Worm (Caenorhabditis elegans) whole organism, L1 larva: ENCODE data around the gene ZK1055.6.

Experiments used
- C16A3.4 ChIP-seq: fragments of 150-350 bp; optimal IDR thresholded peaks from 2 replicates; lab custom pipeline; 2014; ENCODE audit warnings: missing biosample characterization, missing genetic modification characterization
- C34B4.2 ChIP-seq: sonication (generic microtip); optimal IDR thresholded peaks from 2 replicates; lab custom pipeline; 2017; ENCODE audit warnings: mild to moderate bottlenecking, missing genetic modification characterization, missing compliant biosample characterization
- F16B12.6 ChIP-seq: fragments of 150-350 bp; optimal IDR thresholded peaks from 2 replicates; lab custom pipeline; 2014; ENCODE audit warnings: missing biosample characterization, missing genetic modification characterization
- Y116A8C.19 ChIP-seq: sonication (generic microtip); optimal IDR thresholded peaks from 2 replicates; lab custom pipeline; 2016; ENCODE audit warnings: missing compliant biosample characterization, missing genetic modification characterization, borderline replicate concordance
- ceh-82 ChIP-seq, 3 experiments: fragments of 150-350 bp in 1 of 3; sonication (generic microtip) in 2 of 3; optimal IDR thresholded peaks; 2 replicates each; lab custom pipeline; 2014 to 2017; ENCODE audit warnings: missing biosample characterization in 3 of 3, missing genetic modification characterization in 3 of 3
- ceh-88 ChIP-seq: fragments of 200-800 bp; sonication (Bioruptor generic); IDR thresholded peaks from 2 replicates; pipeline ENCODE4 v1.3.6; 2022; ENCODE audit warnings: missing genetic modification characterization, missing compliant biosample characterization
- ceh-90 ChIP-seq: sonication (generic microtip); optimal IDR thresholded peaks from 2 replicates; lab custom pipeline; 2016; ENCODE audit warnings: missing genetic modification characterization, missing compliant biosample characterization
- ces-1 ChIP-seq: fragments of 150-350 bp; optimal IDR thresholded peaks from 2 replicates; lab custom pipeline; 2014; ENCODE audit warnings: missing biosample characterization, missing genetic modification reagents, missing genetic modification characterization
- efl-1 ChIP-seq, 4 experiments: fragments of 150-350 bp; optimal IDR thresholded peaks in 3 of 4; peaks in 1 of 4; 1 replicate in 1 of 4; 2 replicates in 3 of 4; lab custom pipeline; 2014; ENCODE audit warnings: missing biosample characterization in 2 of 4, missing genetic modification characterization in 2 of 4, missing genetic modification reagents in 2 of 4
- egl-13 ChIP-seq: sonication (generic microtip); optimal IDR thresholded peaks from 2 replicates; lab custom pipeline; 2016; ENCODE audit warnings: missing genotype, missing genetic modification reagents, missing genetic modification characterization, missing compliant biosample characterization
- elt-2 ChIP-seq: sonication (generic microtip); optimal IDR thresholded peaks from 2 replicates; lab custom pipeline; 2016; ENCODE audit warnings: missing genetic modification characterization, mild to moderate bottlenecking, inconsistent platforms, missing compliant biosample characterization, missing genetic modification reagents
- elt-3 ChIP-seq, 6 experiments: fragments of 150-350 bp in 1 of 6; sonication (generic microtip); optimal IDR thresholded peaks; 2 replicates each; lab custom pipeline; 2017 to 2018; ENCODE audit warnings: missing biosample characterization in 6 of 6, missing genetic modification characterization in 6 of 6, inconsistent platforms in 1 of 6
- ets-5 ChIP-seq: fragments of 200-800 bp; sonication (Bioruptor generic); IDR thresholded peaks from 2 replicates; pipeline ENCODE4 v1.3.6; 2022; ENCODE audit warnings: missing genetic modification characterization, missing compliant biosample characterization
- fkh-4 ChIP-seq: sonication (generic microtip); optimal IDR thresholded peaks from 2 replicates; lab custom pipeline; 2016; ENCODE audit warnings: missing compliant biosample characterization, missing genetic modification characterization, borderline replicate concordance
- fkh-8 ChIP-seq: sonication (generic microtip); optimal IDR thresholded peaks from 2 replicates; lab custom pipeline; 2016; ENCODE audit warnings: mild to moderate bottlenecking, missing genetic modification characterization, missing compliant biosample characterization
- fos-1 ChIP-seq: fragments of 150-350 bp; optimal IDR thresholded peaks from 2 replicates; lab custom pipeline; 2014; ENCODE audit warnings: missing biosample characterization, missing genetic modification characterization
- grh-1 ChIP-seq: fragments of 200-800 bp; sonication (Bioruptor generic); IDR thresholded peaks from 2 replicates; pipeline ENCODE4 v1.3.6; 2022; ENCODE audit warnings: missing genetic modification reagents, missing genetic modification characterization, missing compliant biosample characterization
- hlh-17 ChIP-seq: fragments of 200-800 bp; sonication (Bioruptor generic); optimal IDR thresholded peaks from 2 replicates; lab custom pipeline; 2018; ENCODE audit warnings: missing genetic modification characterization, mild to moderate bottlenecking, missing compliant biosample characterization, moderate library complexity, borderline replicate concordance
- hlh-4 ChIP-seq: sonication (generic microtip); optimal IDR thresholded peaks from 2 replicates; lab custom pipeline; 2016; ENCODE audit warnings: mild to moderate bottlenecking, missing genetic modification characterization, missing compliant biosample characterization
- isw-1 ChIP-seq: fragments of 200-800 bp; sonication (Bioruptor generic); IDR thresholded peaks from 2 replicates; pipeline ENCODE4 v1.3.6; 2022; ENCODE audit warnings: missing genetic modification characterization, missing compliant biosample characterization
- lin-39 ChIP-seq: fragments of 150-350 bp; optimal IDR thresholded peaks from 2 replicates; lab custom pipeline; 2014; ENCODE audit warnings: missing biosample characterization, missing genetic modification reagents, missing genetic modification characterization
- lir-3 ChIP-seq: sonication (generic microtip); optimal IDR thresholded peaks from 2 replicates; lab custom pipeline; 2016; ENCODE audit warnings: mild to moderate bottlenecking, missing genetic modification characterization, moderate library complexity, missing compliant biosample characterization; ENCODE audit not compliant: poor library complexity
- lsy-2 ChIP-seq, 2 experiments: fragments of 150-350 bp; optimal IDR thresholded peaks; 2 replicates each; lab custom pipeline; 2014; ENCODE audit warnings: missing biosample characterization in 2 of 2, missing genetic modification characterization in 2 of 2
- mdl-1 ChIP-seq, 2 experiments: fragments of 150-350 bp; optimal IDR thresholded peaks; 2 replicates each; lab custom pipeline; 2014 to 2017; ENCODE audit warnings: missing biosample characterization in 2 of 2, missing genetic modification characterization in 2 of 2, inconsistent platforms in 1 of 2
- mef-2 ChIP-seq: fragments of 150-350 bp; optimal IDR thresholded peaks from 2 replicates; lab custom pipeline; 2014; ENCODE audit warnings: missing biosample characterization, missing genetic modification characterization
- nhr-11 ChIP-seq: fragments of 150-350 bp; optimal IDR thresholded peaks from 2 replicates; lab custom pipeline; 2014; ENCODE audit warnings: missing biosample characterization, missing genetic modification characterization
- nhr-12 ChIP-seq: sonication (generic microtip); optimal IDR thresholded peaks from 2 replicates; lab custom pipeline; 2017; ENCODE audit warnings: missing biosample characterization, missing genetic modification characterization
- nhr-19 ChIP-seq: fragments of 200-800 bp; sonication (Bioruptor generic); conservative IDR thresholded peaks from 2 replicates; pipeline ENCODE4 v1.3.6; 2022; ENCODE audit warnings: missing genetic modification characterization, missing compliant biosample characterization
- nhr-20 ChIP-seq: sonication (generic microtip); optimal IDR thresholded peaks from 2 replicates; lab custom pipeline; 2016; ENCODE audit warnings: mild to moderate bottlenecking, missing genetic modification characterization, missing compliant biosample characterization
- nhr-237 ChIP-seq: fragments of 150-350 bp; optimal IDR thresholded peaks from 2 replicates; lab custom pipeline; 2014; ENCODE audit warnings: missing biosample characterization, missing genetic modification characterization
- nhr-47 ChIP-seq: sonication (generic microtip); optimal IDR thresholded peaks from 2 replicates; lab custom pipeline; 2016; ENCODE audit warnings: mild to moderate bottlenecking, missing genetic modification characterization, moderate library complexity, missing compliant biosample characterization
- nhr-90 ChIP-seq: sonication (generic microtip); optimal IDR thresholded peaks from 2 replicates; lab custom pipeline; 2016; ENCODE audit warnings: mild to moderate bottlenecking, missing genetic modification characterization, missing compliant biosample characterization; ENCODE audit not compliant: poor library complexity
- pax-3 ChIP-seq: fragments of 200-800 bp; sonication (Bioruptor generic); optimal IDR thresholded peaks from 2 replicates; lab custom pipeline; 2018; ENCODE audit warnings: mild to moderate bottlenecking, missing genetic modification characterization, moderate library complexity, missing compliant biosample characterization
- rnt-1 ChIP-seq: sonication (generic microtip); optimal IDR thresholded peaks from 2 replicates; lab custom pipeline; 2016; ENCODE audit warnings: mild to moderate bottlenecking, missing genetic modification characterization, moderate library complexity, missing compliant biosample characterization
- skn-1 ChIP-seq: fragments of 150-350 bp; optimal IDR thresholded peaks from 2 replicates; lab custom pipeline; 2014; ENCODE audit warnings: missing biosample characterization, missing genetic modification characterization
- snu-23 ChIP-seq: sonication (generic microtip); optimal IDR thresholded peaks from 2 replicates; lab custom pipeline; 2016; ENCODE audit warnings: missing genetic modification characterization, missing compliant biosample characterization
- sox-4 ChIP-seq: sonication (generic microtip); optimal IDR thresholded peaks from 2 replicates; lab custom pipeline; 2016; ENCODE audit warnings: missing genetic modification characterization, missing compliant biosample characterization
- sptf-1 ChIP-seq: fragments of 150-350 bp; optimal IDR thresholded peaks from 2 replicates; lab custom pipeline; 2014; ENCODE audit warnings: missing biosample characterization, missing genetic modification characterization
- sup-37 ChIP-seq: fragments of 200-800 bp; sonication (Bioruptor generic); optimal IDR thresholded peaks from 2 replicates; lab custom pipeline; 2018; ENCODE audit warnings: mild to moderate bottlenecking, missing genetic modification characterization, missing compliant biosample characterization
- swsn-7 ChIP-seq: sonication (generic microtip); optimal IDR thresholded peaks from 2 replicates; lab custom pipeline; 2016; ENCODE audit warnings: missing genetic modification characterization, missing compliant biosample characterization
- tlp-1 ChIP-seq: fragments of 150-350 bp; optimal IDR thresholded peaks from 2 replicates; lab custom pipeline; 2014; ENCODE audit warnings: missing biosample characterization, missing genetic modification characterization

ZK1055.6 gene

DNA sequence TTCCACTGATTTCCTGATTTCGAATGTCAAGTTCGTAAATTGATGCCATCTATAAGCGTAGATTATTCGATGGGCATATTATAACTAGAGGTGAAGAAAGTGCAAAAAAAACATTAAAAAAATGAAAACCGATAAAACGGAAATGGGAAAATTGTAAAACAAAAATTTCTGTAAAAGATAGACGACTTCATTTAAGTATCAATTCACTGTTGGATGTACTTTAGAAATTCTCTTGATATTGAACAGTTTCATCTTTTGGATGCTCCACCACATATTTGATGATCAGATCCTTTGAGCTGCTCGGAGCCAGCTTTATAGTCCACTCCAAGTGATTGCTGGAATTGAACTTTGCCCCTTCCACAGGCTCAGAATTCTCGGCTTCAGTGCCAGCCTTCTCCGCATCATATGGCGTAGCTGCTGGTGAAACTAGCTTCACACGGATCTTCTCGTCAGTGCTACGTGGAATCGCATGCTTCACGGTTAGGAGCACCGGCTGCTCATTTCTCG lies at the start of gene ZK1055.6:
Gene ZK1055.6, minus strand, starts transcription at position 51 of the 507 bp plus-strand sequence.
- no peak for TF ChIP-seq ceh-88 (GFP tag; lab: Robert Waterston, UW)
- TF ChIP-seq hlh-4, result no peak
- TF ChIP-seq snu-23 (GFP tag; lab: Kevin White, UChicago), result no peak
- no peak for TF ChIP-seq nhr-47 (tag; lab: Kevin White, UChicago)
- no peak for TF ChIP-seq lsy-2 (tag; optimal IDR thresholded peaks at IDR 0.05; lab: Kevin White, UChicago)
- no peak for TF ChIP-seq lin-39 (tag; lab: Kevin White, UChicago)
- no peak for TF ChIP-seq ets-5 (GFP tag; lab: Robert Waterston, UW)
- no peak for TF ChIP-seq lir-3
- TF ChIP-seq pax-3 (tag; lab: Kevin White, UChicago), result no peak
- no peak for TF ChIP-seq isw-1 (GFP tag; lab: Robert Waterston, UW)
- no peak for TF ChIP-seq fos-1 (tag; lab: Kevin White, UChicago)
- no peak for TF ChIP-seq ceh-90 (tag; lab: Kevin White, UChicago)
- TF ChIP-seq ces-1 (GFP tag; lab: Kevin White, UChicago), result no peak
- no peak for TF ChIP-seq Y116A8C.19 (tag; lab: Kevin White, UChicago)
- no peak for TF ChIP-seq nhr-11 (tag; lab: Kevin White, UChicago)
- TF ChIP-seq C16A3.4 (tag; lab: Kevin White, UChicago), result no peak
- TF ChIP-seq nhr-19 (GFP tag; lab: Robert Waterston, UW), result no peak

DNA sequence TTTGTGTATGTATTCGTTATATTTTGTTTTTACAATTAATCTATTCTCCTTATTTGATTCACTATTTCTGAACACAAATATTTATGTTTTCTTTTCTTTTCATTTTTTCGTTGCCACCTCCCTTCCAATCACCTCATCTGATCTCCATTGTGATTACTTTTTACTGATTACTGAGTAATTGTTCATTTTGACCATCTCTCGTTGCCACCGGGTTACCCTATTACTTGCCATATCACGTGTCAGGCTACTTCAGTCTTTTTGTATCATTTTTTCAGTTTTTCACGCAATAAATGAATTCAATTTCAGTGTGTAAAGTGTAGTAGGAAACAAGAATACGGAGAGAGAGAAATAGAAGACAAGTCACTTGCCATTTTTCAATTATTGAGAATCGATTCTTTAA lies 49.6 kb upstream of the ZK1055.6 start, which contains the start of gene T10H9.8:
Gene T10H9.8, plus strand, starts transcription at position 301 of the 400 bp plus-strand sequence.
- TF ChIP-seq nhr-20 (tag; lab: Kevin White, UChicago) (peak; percentile 33), efl-1 (optimal IDR thresholded peaks at IDR 0.05; lab: Kevin White, UChicago) (no peak), efl-1 (GFP tag; optimal IDR thresholded peaks at IDR 0.05 in 1 of 2; lab: Kevin White, UChicago) (peak in 1 of 2 experiments; percentile 19), tlp-1 (tag; lab: Kevin White, UChicago) (no peak)
- TF ChIP-seq, all 84 proteins: peak for 2

DNA sequence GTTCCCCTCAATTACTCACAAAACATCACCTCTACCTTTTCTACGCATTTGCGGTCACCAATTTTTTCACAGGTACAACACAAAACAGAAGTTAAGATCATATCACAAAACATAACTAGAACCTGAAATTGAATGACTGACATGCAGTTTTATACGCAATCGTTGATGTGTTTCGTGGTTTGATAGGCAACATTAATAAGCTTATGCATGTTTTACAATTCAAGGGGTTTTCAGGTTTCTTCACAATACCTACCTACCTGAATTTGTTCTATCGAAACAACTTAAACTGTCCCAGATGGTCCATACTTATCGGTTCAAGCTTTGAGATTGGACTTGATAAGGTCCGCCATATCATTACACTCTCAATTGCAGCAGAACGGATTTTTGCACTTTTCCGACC lies 48.1 kb upstream of the ZK1055.6 start:
- no peak for TF ChIP-seq fos-1 (tag; lab: Kevin White, UChicago)
- no peak for TF ChIP-seq skn-1 (tag; lab: Kevin White, UChicago)
- TF ChIP-seq ceh-82 (tag; optimal IDR thresholded peaks at IDR 0.05; lab: Kevin White, UChicago), result no peak
- TF ChIP-seq hlh-17 (GFP tag; lab: Kevin White, UChicago), result no peak
- no peak for TF ChIP-seq rnt-1 (tag; lab: Kevin White, UChicago)
- TF ChIP-seq elt-2 (tag; lab: Kevin White, UChicago), result no peak
- no peak for TF ChIP-seq snu-23 (GFP tag; lab: Kevin White, UChicago)
- TF ChIP-seq F16B12.6, result no peak
- no peak for TF ChIP-seq nhr-90 (tag; lab: Kevin White, UChicago)

DNA sequence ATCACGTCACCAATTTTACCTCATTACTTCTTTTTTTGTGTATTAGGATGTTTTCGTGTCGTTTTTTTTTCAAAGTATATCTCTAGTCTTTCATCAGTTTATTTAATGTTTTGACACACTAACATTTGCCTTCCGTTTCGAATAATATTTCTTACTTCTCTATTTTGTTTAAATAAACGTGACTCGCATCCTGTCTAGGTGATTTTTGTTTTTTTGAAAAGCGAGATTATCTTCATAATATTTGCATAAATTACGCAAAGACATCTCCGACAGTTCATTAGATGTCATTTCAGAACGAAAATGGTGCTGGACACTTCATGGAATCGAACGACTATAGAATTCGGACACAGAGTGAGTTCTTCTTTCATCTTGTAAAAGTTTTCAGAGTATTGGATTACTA lies 46.9 kb upstream of the ZK1055.6 start, which contains the start of gene T10H9.1:
Gene T10H9.1, plus strand, starts transcription at position 301 of the 400 bp plus-strand sequence.
- TF ChIP-seq mef-2 (tag; lab: Kevin White, UChicago), result no peak
- TF ChIP-seq sox-4 (tag; lab: Kevin White, UChicago), result no peak
- no peak for TF ChIP-seq egl-13 (tag; lab: Kevin White, UChicago)
- TF ChIP-seq isw-1 (GFP tag; lab: Robert Waterston, UW), result no peak
- no peak for TF ChIP-seq elt-3 (tag; optimal IDR thresholded peaks at IDR 0.05; lab: Kevin White, UChicago)
- TF ChIP-seq grh-1 (GFP tag; lab: Robert Waterston, UW), result no peak
- no peak for TF ChIP-seq fkh-4
- no peak for TF ChIP-seq mdl-1 (tag; optimal IDR thresholded peaks at IDR 0.05; lab: Kevin White, UChicago)
- TF ChIP-seq skn-1 (tag; lab: Kevin White, UChicago), result no peak
- TF ChIP-seq nhr-237 (tag; lab: Kevin White, UChicago), result no peak
- no peak for TF ChIP-seq sptf-1 (tag; lab: Kevin White, UChicago)
- TF ChIP-seq swsn-7 (tag; lab: Kevin White, UChicago), result no peak
- TF ChIP-seq sup-37 (GFP tag; lab: Kevin White, UChicago), result no peak
- TF ChIP-seq fkh-8 (tag; lab: Kevin White, UChicago), result no peak
- TF ChIP-seq C34B4.2 (tag; lab: Kevin White, UChicago), result no peak
- TF ChIP-seq ceh-88 (GFP tag; lab: Robert Waterston, UW), result no peak
- TF ChIP-seq nhr-12, result no peak
